Worm (Caenorhabditis elegans): ENCODE measurements around the gene R74.2.

The R74.2 gene

ce11 chrIII:4195306-4196008 lies 7.5 kb downstream of the R74.2 start (continued):
- peak; percentile 11 for TF ChIP-seq pqm-1 (tag; optimal IDR thresholded peaks at IDR 0.05)
- TF ChIP-seq snpc-4 (tag; optimal IDR thresholded peaks at IDR 0.05), result no peak
- TF ChIP-seq cey-2 (tag; optimal IDR thresholded peaks at IDR 0.05; ENCODE audit: borderline replicate concordance, insufficient read depth), result no peak
- no peak for TF ChIP-seq mxl-2 (GFP tag; conservative IDR thresholded peaks at IDR 0.05)
- TF ChIP-seq tag-97 (GFP tag; IDR thresholded peaks at IDR 0.05), result no peak
- TF ChIP-seq hlh-30 (tag; optimal IDR thresholded peaks at IDR 0.05; ENCODE audit: insufficient read depth), result peak; percentile 37

ce11 chrIII:4196301-4196987 lies 8.5 kb downstream of the R74.2 start:
- TF ChIP-seq pqm-1 (tag; optimal IDR thresholded peaks at IDR 0.05) (no peak), nhr-42 (GFP tag; IDR thresholded peaks at IDR 0.05) (no peak), egl-43 (GFP tag; IDR thresholded peaks at IDR 0.05) (no peak), sdz-12 (GFP tag; optimal IDR thresholded peaks at IDR 0.05) (no peak), ztf-7 (tag; optimal IDR thresholded peaks at IDR 0.05) (no peak), ceh-28 (tag; optimal IDR thresholded peaks at IDR 0.05) (no peak), hif-1 (tag; optimal IDR thresholded peaks at IDR 0.05) (peak in 1 of 2 experiments; percentile 67), daf-19 (GFP tag; conservative IDR thresholded peaks at IDR 0.05) (no peak), madf-9 (GFP tag; conservative IDR thresholded peaks at IDR 0.05) (no peak), aha-1 (tag) (peak; percentile 87), lir-3 (tag; optimal IDR thresholded peaks at IDR 0.05) (no peak), ztf-11 (tag; optimal IDR thresholded peaks at IDR 0.05) (no peak), vab-7 (GFP tag; IDR thresholded peaks at IDR 0.05) (no peak), spr-3 (GFP tag; optimal IDR thresholded peaks at IDR 0.05) (no peak), lim-7 (GFP tag; IDR thresholded peaks at IDR 0.05) (no peak), nhr-77 (tag; optimal IDR thresholded peaks at IDR 0.05) (no peak), tag-97 (GFP tag; IDR thresholded peaks at IDR 0.05) (no peak), duxl-1 (tag; optimal IDR thresholded peaks at IDR 0.05; ENCODE audit: poor library complexity) (no peak), egl-27 (tag; optimal IDR thresholded peaks at IDR 0.05) (no peak), F37D6.2 (tag; optimal IDR thresholded peaks at IDR 0.05) (no peak), nhr-6 (tag; optimal IDR thresholded peaks at IDR 0.05) (peak; percentile 45), tra-1 (GFP tag; IDR thresholded peaks at IDR 0.05) (no peak), ctbp-1 (GFP tag; IDR thresholded peaks at IDR 0.05) (no peak), R02D3.7 (tag; optimal IDR thresholded peaks at IDR 0.05) (no peak), spr-1 (tag; optimal IDR thresholded peaks at IDR 0.05) (no peak), fos-1 (tag; optimal IDR thresholded peaks at IDR 0.05) (no peak), dmd-8 (GFP tag; IDR thresholded peaks at IDR 0.05) (no peak), skn-1 (tag; optimal IDR thresholded peaks at IDR 0.05) (no peak), nhr-102 (tag; optimal IDR thresholded peaks at IDR 0.05) (no peak), nhr-48 (tag; optimal IDR thresholded peaks at IDR 0.05) (no peak), unc-62 (GFP tag; optimal IDR thresholded peaks at IDR 0.05 in 1 of 2) (no peak), unc-62 (tag; optimal IDR thresholded peaks at IDR 0.05) (no peak), ZK546.5 (tag; optimal IDR thresholded peaks at IDR 0.05) (no peak), F49E8.2 (tag; optimal IDR thresholded peaks at IDR 0.05; ENCODE audit: borderline replicate concordance) (no peak), Y75B8A.6 (GFP tag; IDR thresholded peaks at IDR 0.05) (no peak), daf-8 (GFP tag; IDR thresholded peaks at IDR 0.05) (no peak), hlh-30 (tag; optimal IDR thresholded peaks at IDR 0.05; ENCODE audit: insufficient read depth) (peak; percentile 95), unc-39 (tag; optimal IDR thresholded peaks at IDR 0.05) (no peak), daf-16 (GFP tag; optimal IDR thresholded peaks at IDR 0.05) (no peak), daf-16 (tag; optimal IDR thresholded peaks at IDR 0.05) (no peak), dpl-1 (GFP tag; optimal IDR thresholded peaks at IDR 0.05) (peak; percentile 42), nhr-111 (GFP tag; optimal IDR thresholded peaks at IDR 0.05) (no peak), mes-2 (tag; optimal IDR thresholded peaks at IDR 0.05; ENCODE audit: poor library complexity, severe bottlenecking) (peak; percentile 86), Y105C5A.15 (GFP tag; IDR thresholded peaks at IDR 0.05) (no peak), mxl-2 (GFP tag; conservative IDR thresholded peaks at IDR 0.05) (no peak), F44E2.7 (GFP tag; IDR thresholded peaks at IDR 0.05) (no peak)
